Worm (Caenorhabditis elegans) whole organism, L4 larva: ENCODE data around the gene B0546.3.

Source experiments
- lin-39 ChIP-seq: fragments of 150-350 bp; optimal IDR thresholded peaks from 2 replicates; lab custom pipeline; 2014; ENCODE audit warnings: missing biosample characterization, missing genetic modification reagents, missing genetic modification characterization
- unc-62 ChIP-seq, 3 experiments: fragments of 150-350 bp in 1 of 3; sonication (generic microtip); optimal IDR thresholded peaks in 2 of 3; peaks in 1 of 3; 1 replicate in 1 of 3; 2 replicates in 2 of 3; lab custom pipeline; 2014 to 2017; ENCODE audit warnings: missing biosample characterization in 3 of 3, missing genetic modification characterization in 3 of 3, missing genetic modification reagents in 3 of 3, missing genotype in 1 of 3
- zip-2 ChIP-seq: fragments of 150-350 bp; optimal IDR thresholded peaks from 2 replicates; lab custom pipeline; 2014; ENCODE audit warnings: missing biosample characterization, missing genetic modification characterization

- TF ChIP-seq lin-39 (tag; lab: Kevin White, UChicago) (no peak), zip-2 (tag; lab: Kevin White, UChicago) (no peak), unc-62 (GFP tag; optimal IDR thresholded peaks at IDR 0.05 in 1 of 2; lab: Kevin White, UChicago) (no peak), unc-62 (tag; optimal IDR thresholded peaks at IDR 0.05; lab: Kevin White, UChicago) (no peak)
Observed at ce11 chrIV:3373370-3373769, 9.3 kb downstream of the B0546.3 start.
